Worm (Caenorhabditis elegans): ENCODE results near the gene K01A2.10.

Gene K01A2.10

ce11 chrII:285627-286550, 37.0 kb downstream of the K01A2.10 start, which contains the start of gene B0432.10 (continued):
- 0 out of 2 replicates have a peak, but pooled peaks have one; percentile 48 for TF ChIP-seq D2030.7 (GFP tag; IDR thresholded peaks at IDR 0.05)
- TF ChIP-seq F49E8.2 (tag; optimal IDR thresholded peaks at IDR 0.05; ENCODE audit: insufficient read depth) = no peak
- peak; percentile 81 for TF ChIP-seq mcd-1 (GFP tag; IDR thresholded peaks at IDR 0.05)
- peak; percentile 78; the same call in 1 of the 2 replicates for TF ChIP-seq Y53G8AR.9 (GFP tag; conservative IDR thresholded peaks at IDR 0.05)
- no peak for TF ChIP-seq attf-6 (GFP tag; IDR thresholded peaks at IDR 0.05)
- TF ChIP-seq ets-4 (GFP tag; optimal IDR thresholded peaks at IDR 0.05) = no peak
- TF ChIP-seq F23B12.7 (tag; optimal IDR thresholded peaks at IDR 0.05; ENCODE audit: insufficient read depth) = peak; percentile 75
- no peak for TF ChIP-seq B0261.1 (tag; optimal IDR thresholded peaks at IDR 0.05)
- TF ChIP-seq nhr-80 (tag; optimal IDR thresholded peaks at IDR 0.05) = peak; percentile 6
- no peak for TF ChIP-seq Y79H2A.3 (GFP tag; conservative IDR thresholded peaks at IDR 0.05)
- no peak for TF ChIP-seq nfya-2 (GFP tag; IDR thresholded peaks at IDR 0.05)
- peak; percentile 33; the same call in 1 of the 2 replicates for TF ChIP-seq ekl-4 (GFP tag; IDR thresholded peaks at IDR 0.05)
- TF ChIP-seq ccch-3 (GFP tag; optimal IDR thresholded peaks at IDR 0.05) = no peak
- 0 out of 2 replicates have a peak, but pooled peaks have one; percentile 32 for TF ChIP-seq C06A6.2 (GFP tag; conservative IDR thresholded peaks at IDR 0.05)
- peak; percentile 56; the same call in 1 of the 2 replicates for TF ChIP-seq B0336.3 (GFP tag; IDR thresholded peaks at IDR 0.05)
- TF ChIP-seq K12H6.12 (tag; optimal IDR thresholded peaks at IDR 0.05) = peak; percentile 44
- TF ChIP-seq atf-7 (tag; optimal IDR thresholded peaks at IDR 0.05) = no peak
- 0 out of 2 replicates have a peak, but pooled peaks have one; percentile 14 for TF ChIP-seq ceh-100 (GFP tag; IDR thresholded peaks at IDR 0.05)
- TF ChIP-seq rcor-1 (GFP tag; IDR thresholded peaks at IDR 0.05) = peak; percentile 47
- no peak for TF ChIP-seq cebp-1 (GFP tag; IDR thresholded peaks at IDR 0.05)
- peak; percentile 65 for TF ChIP-seq cebp-1 (tag; optimal IDR thresholded peaks at IDR 0.05)
- TF ChIP-seq efl-1 (GFP tag; optimal IDR thresholded peaks at IDR 0.05) = peak; percentile 81
- peak; percentile 69; the same call in 1 of the 2 replicates for TF ChIP-seq nfyb-1 (GFP tag; IDR thresholded peaks at IDR 0.05)
- peak; percentile 30 for TF ChIP-seq tbp1 (GFP tag; optimal IDR thresholded peaks at IDR 0.05)

ce11 chrII:283594-283993, 39.3 kb downstream of the K01A2.10 start, which contains the start of gene B0432.9:
Gene B0432.9 (minus strand): TSS chrII:283694.
- TF ChIP-seq attf-3 (GFP tag; conservative IDR thresholded peaks at IDR 0.05) (0 out of 2 replicates have a peak, but pooled peaks have one; percentile 1), Y67H2A.10 (GFP tag; conservative IDR thresholded peaks at IDR 0.05) (no peak)

ce11 chrII:282483-282882, 40.4 kb downstream of the K01A2.10 start, which contains the start of gene trul-1:
Gene trul-1 (minus strand): TSS chrII:282583.
- TF ChIP-seq repo-1 (tag; optimal IDR thresholded peaks at IDR 0.05) (no peak), attf-6 (GFP tag; IDR thresholded peaks at IDR 0.05) (no peak), egl-18 (GFP tag; IDR thresholded peaks at IDR 0.05) (no peak), ama-1 (optimal IDR thresholded peaks at IDR 0.05) (no peak), ama-1 (GFP tag; optimal IDR thresholded peaks at IDR 0.05) (no peak), F10E7.11 (tag; optimal IDR thresholded peaks at IDR 0.05) (no peak), atf-7 (tag; optimal IDR thresholded peaks at IDR 0.05) (no peak), let-607 (tag; optimal IDR thresholded peaks at IDR 0.05) (no peak), nhr-80 (tag; optimal IDR thresholded peaks at IDR 0.05) (no peak), snpc-4 (GFP tag; optimal IDR thresholded peaks at IDR 0.05) (no peak), snpc-4 (tag; optimal IDR thresholded peaks at IDR 0.05) (no peak), ets-4 (GFP tag; optimal IDR thresholded peaks at IDR 0.05) (no peak), tbx-9 (tag; optimal IDR thresholded peaks at IDR 0.05; ENCODE audit: borderline replicate concordance) (no peak), lin-26 (GFP tag; IDR thresholded peaks at IDR 0.05) (no peak), bed-2 (GFP tag; IDR thresholded peaks at IDR 0.05) (no peak), rcor-1 (GFP tag; IDR thresholded peaks at IDR 0.05) (no peak), bed-1 (GFP tag; IDR thresholded peaks at IDR 0.05) (no peak), F37B4.10 (GFP tag; IDR thresholded peaks at IDR 0.05) (no peak)
